Worm (Caenorhabditis elegans) whole organism, L1 larva: ENCODE measurements around the gene T09F3.7.

ENCODE experiments used
- C16A3.4 ChIP-seq: fragments of 150-350 bp; optimal IDR thresholded peaks from 2 replicates; lab custom pipeline; 2014; ENCODE audit warnings: missing biosample characterization, missing genetic modification characterization
- C34B4.2 ChIP-seq: sonication (generic microtip); optimal IDR thresholded peaks from 2 replicates; lab custom pipeline; 2017; ENCODE audit warnings: mild to moderate bottlenecking, missing genetic modification characterization, missing compliant biosample characterization
- F16B12.6 ChIP-seq: fragments of 150-350 bp; optimal IDR thresholded peaks from 2 replicates; lab custom pipeline; 2014; ENCODE audit warnings: missing biosample characterization, missing genetic modification characterization
- ama-1 ChIP-seq: fragments of 150-350 bp; optimal IDR thresholded peaks from 2 replicates; lab custom pipeline; 2014
- blmp-1 ChIP-seq: fragments of 150-350 bp; optimal IDR thresholded peaks from 2 replicates; lab custom pipeline; 2014; ENCODE audit warnings: missing biosample characterization, missing genetic modification characterization
- ceh-63 ChIP-seq: fragments of 200-800 bp; sonication (Bioruptor generic); optimal IDR thresholded peaks from 2 replicates; lab custom pipeline; 2018; ENCODE audit warnings: mild to moderate bottlenecking, missing genetic modification characterization, missing compliant biosample characterization
- ceh-8 ChIP-seq: fragments of 200-800 bp; sonication (Bioruptor generic); optimal IDR thresholded peaks from 2 replicates; lab custom pipeline; 2018; ENCODE audit warnings: mild to moderate bottlenecking, missing genetic modification characterization, moderate library complexity, missing compliant biosample characterization
- ceh-82 ChIP-seq, 3 experiments: fragments of 150-350 bp in 1 of 3; sonication (generic microtip) in 2 of 3; optimal IDR thresholded peaks; 2 replicates each; lab custom pipeline; 2014 to 2017; ENCODE audit warnings: missing biosample characterization in 3 of 3, missing genetic modification characterization in 3 of 3
- ces-1 ChIP-seq: fragments of 150-350 bp; optimal IDR thresholded peaks from 2 replicates; lab custom pipeline; 2014; ENCODE audit warnings: missing biosample characterization, missing genetic modification reagents, missing genetic modification characterization
- dsc-1 ChIP-seq: sonication (generic microtip); optimal IDR thresholded peaks from 2 replicates; lab custom pipeline; 2016; ENCODE audit warnings: mild to moderate bottlenecking, missing genetic modification characterization, missing compliant biosample characterization
- efl-1 ChIP-seq, 4 experiments: fragments of 150-350 bp; optimal IDR thresholded peaks in 3 of 4; peaks in 1 of 4; 1 replicate in 1 of 4; 2 replicates in 3 of 4; lab custom pipeline; 2014; ENCODE audit warnings: missing biosample characterization in 2 of 4, missing genetic modification characterization in 2 of 4, missing genetic modification reagents in 2 of 4
- efl-3 ChIP-seq: fragments of 200-800 bp; sonication (Bioruptor generic); optimal IDR thresholded peaks from 2 replicates; lab custom pipeline; 2018; ENCODE audit warnings: mild to moderate bottlenecking, missing genetic modification characterization, missing compliant biosample characterization
- egl-13 ChIP-seq: sonication (generic microtip); optimal IDR thresholded peaks from 2 replicates; lab custom pipeline; 2016; ENCODE audit warnings: missing genotype, missing genetic modification reagents, missing genetic modification characterization, missing compliant biosample characterization
- egl-27 ChIP-seq, 2 experiments: fragments of 150-350 bp in 1 of 2; sonication (generic microtip); optimal IDR thresholded peaks; 3 replicates each; lab custom pipeline; 2017 to 2018; ENCODE audit warnings: missing biosample characterization in 2 of 2, missing genetic modification characterization in 2 of 2, missing genetic modification reagents in 2 of 2
- elt-3 ChIP-seq, 6 experiments: fragments of 150-350 bp in 1 of 6; sonication (generic microtip); optimal IDR thresholded peaks; 2 replicates each; lab custom pipeline; 2017 to 2018; ENCODE audit warnings: missing biosample characterization in 6 of 6, missing genetic modification characterization in 6 of 6, inconsistent platforms in 1 of 6
- ets-5 ChIP-seq: fragments of 200-800 bp; sonication (Bioruptor generic); IDR thresholded peaks from 2 replicates; pipeline ENCODE4 v1.3.6; 2022; ENCODE audit warnings: missing genetic modification characterization, missing compliant biosample characterization
- fkh-8 ChIP-seq: sonication (generic microtip); optimal IDR thresholded peaks from 2 replicates; lab custom pipeline; 2016; ENCODE audit warnings: mild to moderate bottlenecking, missing genetic modification characterization, missing compliant biosample characterization
- grh-1 ChIP-seq: fragments of 200-800 bp; sonication (Bioruptor generic); IDR thresholded peaks from 2 replicates; pipeline ENCODE4 v1.3.6; 2022; ENCODE audit warnings: missing genetic modification reagents, missing genetic modification characterization, missing compliant biosample characterization
- hlh-4 ChIP-seq: sonication (generic microtip); optimal IDR thresholded peaks from 2 replicates; lab custom pipeline; 2016; ENCODE audit warnings: mild to moderate bottlenecking, missing genetic modification characterization, missing compliant biosample characterization
- hpl-2 ChIP-seq: fragments of 150-350 bp; optimal IDR thresholded peaks from 2 replicates; lab custom pipeline; 2014; ENCODE audit warnings: missing biosample characterization, missing genetic modification reagents, missing genetic modification characterization
- jun-1 ChIP-seq: fragments of 150-350 bp; optimal IDR thresholded peaks from 2 replicates; lab custom pipeline; 2014; ENCODE audit warnings: missing biosample characterization, missing genetic modification reagents, missing genetic modification characterization
- lin-13 ChIP-seq: fragments of 150-350 bp; optimal IDR thresholded peaks from 2 replicates; lab custom pipeline; 2014; ENCODE audit warnings: missing biosample characterization, missing genetic modification reagents, missing genetic modification characterization
- lin-14 ChIP-seq: fragments of 200-800 bp; sonication (Bioruptor generic); optimal IDR thresholded peaks from 2 replicates; lab custom pipeline; 2018; ENCODE audit warnings: mild to moderate bottlenecking, missing genetic modification characterization, moderate library complexity, missing compliant biosample characterization
- lin-15B ChIP-seq: fragments of 150-350 bp; sonication (generic microtip); optimal IDR thresholded peaks from 3 replicates; lab custom pipeline; 2014; ENCODE audit warnings: missing biosample characterization, missing genetic modification characterization
- lin-35 ChIP-seq, 2 experiments: fragments of 150-350 bp; optimal IDR thresholded peaks; 2 replicates each; lab custom pipeline; 2014; ENCODE audit warnings: missing biosample characterization in 2 of 2, missing genetic modification characterization in 2 of 2, missing genetic modification reagents in 2 of 2
- lir-3 ChIP-seq: sonication (generic microtip); optimal IDR thresholded peaks from 2 replicates; lab custom pipeline; 2016; ENCODE audit warnings: mild to moderate bottlenecking, missing genetic modification characterization, moderate library complexity, missing compliant biosample characterization; ENCODE audit not compliant: poor library complexity
- mab-9 ChIP-seq: fragments of 200-800 bp; sonication (Bioruptor generic); IDR thresholded peaks from 2 replicates; pipeline ENCODE4 v1.3.6; 2022; ENCODE audit warnings: missing genetic modification reagents, missing genetic modification characterization, missing compliant biosample characterization
- mdl-1 ChIP-seq, 2 experiments: fragments of 150-350 bp; optimal IDR thresholded peaks; 2 replicates each; lab custom pipeline; 2014 to 2017; ENCODE audit warnings: missing biosample characterization in 2 of 2, missing genetic modification characterization in 2 of 2, inconsistent platforms in 1 of 2
- mef-2 ChIP-seq: fragments of 150-350 bp; optimal IDR thresholded peaks from 2 replicates; lab custom pipeline; 2014; ENCODE audit warnings: missing biosample characterization, missing genetic modification characterization
- mep-1 ChIP-seq: fragments of 150-350 bp; optimal IDR thresholded peaks from 2 replicates; lab custom pipeline; 2014; ENCODE audit warnings: missing biosample characterization, missing genetic modification characterization
- nhr-28 ChIP-seq: fragments of 150-350 bp; optimal IDR thresholded peaks from 2 replicates; lab custom pipeline; 2014; ENCODE audit warnings: missing biosample characterization, missing genetic modification characterization
- nhr-47 ChIP-seq: sonication (generic microtip); optimal IDR thresholded peaks from 2 replicates; lab custom pipeline; 2016; ENCODE audit warnings: mild to moderate bottlenecking, missing genetic modification characterization, moderate library complexity, missing compliant biosample characterization
- nhr-71 ChIP-seq: sonication (generic microtip); optimal IDR thresholded peaks from 2 replicates; lab custom pipeline; 2016; ENCODE audit warnings: mild to moderate bottlenecking, missing genetic modification characterization, moderate library complexity, missing compliant biosample characterization
- nhr-77 ChIP-seq: fragments of 150-350 bp; optimal IDR thresholded peaks from 2 replicates; lab custom pipeline; 2014; ENCODE audit warnings: missing biosample characterization, missing genetic modification characterization
- nhr-84 ChIP-seq: sonication (generic microtip); optimal IDR thresholded peaks from 2 replicates; lab custom pipeline; 2017; ENCODE audit warnings: missing biosample characterization, missing genetic modification characterization
- nhr-85 ChIP-seq: sonication (generic microtip); peaks from one replicate; lab custom pipeline; 2016; ENCODE audit warnings: missing genetic modification characterization, inconsistent platforms, missing compliant biosample characterization
- nhr-90 ChIP-seq: sonication (generic microtip); optimal IDR thresholded peaks from 2 replicates; lab custom pipeline; 2016; ENCODE audit warnings: mild to moderate bottlenecking, missing genetic modification characterization, missing compliant biosample characterization; ENCODE audit not compliant: poor library complexity
- rnt-1 ChIP-seq: sonication (generic microtip); optimal IDR thresholded peaks from 2 replicates; lab custom pipeline; 2016; ENCODE audit warnings: mild to moderate bottlenecking, missing genetic modification characterization, moderate library complexity, missing compliant biosample characterization
- snu-23 ChIP-seq: sonication (generic microtip); optimal IDR thresholded peaks from 2 replicates; lab custom pipeline; 2016; ENCODE audit warnings: missing genetic modification characterization, missing compliant biosample characterization
- sptf-1 ChIP-seq: fragments of 150-350 bp; optimal IDR thresholded peaks from 2 replicates; lab custom pipeline; 2014; ENCODE audit warnings: missing biosample characterization, missing genetic modification characterization
- swsn-7 ChIP-seq: sonication (generic microtip); optimal IDR thresholded peaks from 2 replicates; lab custom pipeline; 2016; ENCODE audit warnings: missing genetic modification characterization, missing compliant biosample characterization
- tbx-2 ChIP-seq: sonication (generic microtip); optimal IDR thresholded peaks from 2 replicates; lab custom pipeline; 2016; ENCODE audit warnings: missing genetic modification characterization, missing compliant biosample characterization
- tlp-1 ChIP-seq: fragments of 150-350 bp; optimal IDR thresholded peaks from 2 replicates; lab custom pipeline; 2014; ENCODE audit warnings: missing biosample characterization, missing genetic modification characterization
- unc-130 ChIP-seq: fragments of 150-350 bp; optimal IDR thresholded peaks from 2 replicates; lab custom pipeline; 2017; ENCODE audit warnings: missing biosample characterization, missing genetic modification characterization, inconsistent platforms
- unc-62 ChIP-seq: fragments of 150-350 bp; optimal IDR thresholded peaks from 2 replicates; lab custom pipeline; 2014; ENCODE audit warnings: missing biosample characterization, missing genetic modification reagents, missing genetic modification characterization
- unc-86 ChIP-seq: sonication (generic microtip); optimal IDR thresholded peaks from 2 replicates; lab custom pipeline; 2016; ENCODE audit warnings: missing genetic modification characterization, missing compliant biosample characterization
- unc-98 ChIP-seq: fragments of 200-800 bp; sonication (Bioruptor generic); IDR thresholded peaks from 2 replicates; pipeline ENCODE4 v1.3.6; 2022; ENCODE audit warnings: missing genetic modification characterization, missing compliant biosample characterization
- vab-15 ChIP-seq: sonication (generic microtip); optimal IDR thresholded peaks from 2 replicates; lab custom pipeline; 2017; ENCODE audit warnings: missing genotype, mild to moderate bottlenecking, missing genetic modification characterization, missing compliant biosample characterization
- zag-1 ChIP-seq: fragments of 150-350 bp; optimal IDR thresholded peaks from 2 replicates; lab custom pipeline; 2014; ENCODE audit warnings: missing biosample characterization, missing genetic modification characterization
- zip-4 ChIP-seq: fragments of 200-800 bp; sonication (Bioruptor generic); optimal IDR thresholded peaks from 2 replicates; lab custom pipeline; 2018; ENCODE audit warnings: mild to moderate bottlenecking, missing genetic modification characterization, moderate library complexity, missing compliant biosample characterization
- ztf-4 ChIP-seq: fragments of 150-350 bp; optimal IDR thresholded peaks from 2 replicates; lab custom pipeline; 2014; ENCODE audit warnings: missing biosample characterization, missing genetic modification characterization

T09F3.7 gene

ce11 chrII:10389038-10389437, 1.9 kb upstream of the T09F3.7 start (continued):
- peak; percentile 17 for TF ChIP-seq tbx-2

ce11 chrII:10389776-10390175, 1.2 kb upstream of the T09F3.7 start:
- TF ChIP-seq C34B4.2 (no peak), efl-1 (optimal IDR thresholded peaks at IDR 0.05; lab: Kevin White, UChicago) (no peak), efl-1 (GFP tag; optimal IDR thresholded peaks at IDR 0.05 in 1 of 2; lab: Kevin White, UChicago) (peak in 1 of 2 experiments; percentile 93), ztf-4 (tag; lab: Kevin White, UChicago) (peak; percentile 12), nhr-47 (no peak), hpl-2 (GFP tag; lab: Kevin White, UChicago) (no peak), nhr-28 (no peak), swsn-7 (tag; lab: Kevin White, UChicago) (peak; percentile 17), unc-86 (tag; lab: Kevin White, UChicago) (no peak), snu-23 (GFP tag; lab: Kevin White, UChicago) (peak; percentile 40), blmp-1 (tag; lab: Kevin White, UChicago) (peak; percentile 32), egl-13 (tag; lab: Kevin White, UChicago) (no peak), zag-1 (tag; lab: Kevin White, UChicago) (no peak), ama-1 (lab: Kevin White, UChicago) (peak; percentile 54), ceh-82 (tag; optimal IDR thresholded peaks at IDR 0.05; lab: Kevin White, UChicago) (no peak), lir-3 (tag; lab: Kevin White, UChicago) (no peak), grh-1 (GFP tag; lab: Robert Waterston, UW) (no peak), C16A3.4 (tag; lab: Kevin White, UChicago) (peak; percentile 9), tlp-1 (no peak), egl-27 (tag; optimal IDR thresholded peaks at IDR 0.05; lab: Kevin White, UChicago) (no peak), nhr-84 (tag; lab: Kevin White, UChicago) (no peak), lin-35 (GFP tag; optimal IDR thresholded peaks at IDR 0.05; lab: Kevin White, UChicago) (peak in 1 of 2 experiments; percentile 61), nhr-71 (tag; lab: Kevin White, UChicago) (peak; percentile 55), mab-9 (GFP tag; lab: Robert Waterston, UW) (no peak), unc-62 (GFP tag; lab: Kevin White, UChicago) (no peak), ces-1 (GFP tag; lab: Kevin White, UChicago) (no peak), ceh-63 (GFP tag; lab: Kevin White, UChicago) (no peak), zip-4 (GFP tag; lab: Kevin White, UChicago) (no peak), ets-5 (GFP tag; lab: Robert Waterston, UW) (no peak), sptf-1 (no peak), lin-15B (tag; lab: Kevin White, UChicago) (no peak), fkh-8 (no peak), unc-98 (no peak), efl-3 (no peak), dsc-1 (tag; lab: Kevin White, UChicago) (no peak), lin-14 (GFP tag; lab: Kevin White, UChicago) (peak; percentile 68), rnt-1 (peak; percentile 38), nhr-77 (tag; lab: Kevin White, UChicago) (peak; percentile 0), mdl-1 (tag; optimal IDR thresholded peaks at IDR 0.05; lab: Kevin White, UChicago) (peak in 1 of 2 experiments; percentile 67), hlh-4 (no peak), ceh-8 (GFP tag; lab: Kevin White, UChicago) (no peak), lin-13 (GFP tag; lab: Kevin White, UChicago) (no peak), mef-2 (tag; lab: Kevin White, UChicago) (no peak), nhr-90 (peak; percentile 12), nhr-85 (tag; lab: Kevin White, UChicago) (peak; percentile 11), elt-3 (tag; optimal IDR thresholded peaks at IDR 0.05; lab: Kevin White, UChicago) (no peak), F16B12.6 (no peak), mep-1 (peak; percentile 48), vab-15 (tag; lab: Kevin White, UChicago) (no peak), jun-1 (peak; percentile 51), unc-130 (tag; lab: Kevin White, UChicago) (peak; percentile 4)
